Worm (Caenorhabditis elegans): ENCODE measurements around the gene Y42H9AR.1.

DNA sequence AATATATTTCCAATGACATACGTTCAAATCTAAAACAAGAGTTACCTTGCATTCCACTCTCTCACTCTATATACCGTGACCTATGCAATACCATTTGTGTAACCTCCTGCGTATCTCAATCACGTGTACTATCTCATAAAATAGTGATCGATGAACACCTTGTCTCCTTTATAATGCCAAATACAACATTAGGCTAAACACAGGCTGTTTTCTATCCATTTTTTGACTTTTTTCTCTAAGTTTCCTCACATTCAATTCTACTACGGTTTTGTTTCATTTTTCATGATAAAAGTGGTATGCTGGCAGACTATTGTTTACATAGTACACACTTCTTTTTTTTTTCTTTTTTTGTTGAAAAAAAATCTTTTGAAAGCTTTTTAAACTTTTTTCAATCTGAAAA, 33.1 kb downstream of the Y42H9AR.1 start:
- no peak for TF ChIP-seq unc-130 (GFP tag; optimal IDR thresholded peaks at IDR 0.05)
- no peak for TF ChIP-seq zim-3 (tag; optimal IDR thresholded peaks at IDR 0.05)
- no peak for TF ChIP-seq snpc-4 (GFP tag; optimal IDR thresholded peaks at IDR 0.05)
- TF ChIP-seq snpc-4 (tag; optimal IDR thresholded peaks at IDR 0.05) = no peak
- no peak for TF ChIP-seq sea-2 (GFP tag; IDR thresholded peaks at IDR 0.05)
- no peak for TF ChIP-seq athp-1 (tag; optimal IDR thresholded peaks at IDR 0.05)
